Worm (Caenorhabditis elegans): ENCODE results near the gene gkow-1.
"Not testable (repeated sequence)": the region's sequence is repeated elsewhere in the genome, so short reads cannot be mapped to it uniquely, and the experiment has no call there.

gkow-1 gene

ce11 chrIV:10318199-10318598 is 39.7 kb upstream of the gkow-1 start, which contains the start of gene R09E10.2:
Gene R09E10.2, minus strand, starts transcription at chrIV:10318299.
- TF ChIP-seq xnd-1 (tag; optimal IDR thresholded peaks at IDR 0.05) (no peak), F10E7.11 (tag; optimal IDR thresholded peaks at IDR 0.05) (no peak), madf-10 (tag; optimal IDR thresholded peaks at IDR 0.05) (no peak), F52B5.7 (tag; optimal IDR thresholded peaks at IDR 0.05) (no peak), dox-1 (GFP tag; IDR thresholded peaks at IDR 0.05) (no peak), ceh-79 (tag; optimal IDR thresholded peaks at IDR 0.05) (no peak)

- not testable (repeated sequence) for TF ChIP-seq ztf-18 (tag; optimal IDR thresholded peaks at IDR 0.05); let-526 (GFP tag; IDR thresholded peaks at IDR 0.05); somi-1 (GFP tag; optimal IDR thresholded peaks at IDR 0.05)
Observed at ce11 chrIV:10322650-10323049, 35.3 kb upstream of the gkow-1 start, which contains the start of gene R09E10.1. Gene R09E10.1, minus strand, starts transcription at chrIV:10322750.

DNA sequence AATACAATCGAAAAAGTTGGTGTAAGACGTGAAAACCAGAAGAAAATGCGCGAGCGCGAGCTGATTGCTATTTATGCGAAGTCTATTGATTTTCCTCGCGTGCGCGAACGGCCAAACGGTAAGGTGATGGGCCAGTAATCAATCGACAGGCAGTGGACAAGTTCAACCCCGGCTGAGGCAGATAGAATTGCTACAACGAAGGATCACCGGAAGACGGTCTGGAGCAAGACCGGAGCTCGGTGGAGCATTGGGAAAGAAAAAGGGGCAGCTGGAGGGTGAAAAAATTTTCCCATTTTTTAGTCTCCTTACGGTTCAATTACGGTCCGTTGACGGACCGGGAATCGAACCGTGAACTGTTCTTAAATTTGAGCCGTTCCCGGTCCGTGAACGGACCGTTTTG is 34.6 kb upstream of the gkow-1 start:
- TF ChIP-seq hmg-1.2 (GFP tag; IDR thresholded peaks at IDR 0.05): peak; percentile 46
- peak; percentile 76; the same call in 1 of the 2 replicates for TF ChIP-seq sea-2 (GFP tag; IDR thresholded peaks at IDR 0.05)
- TF ChIP-seq nfyb-1 (GFP tag; IDR thresholded peaks at IDR 0.05): peak; percentile 73; the same call in 1 of the 2 replicates
- 0 out of 2 replicates have a peak, but pooled peaks have one; percentile 28 for TF ChIP-seq bed-1 (GFP tag; IDR thresholded peaks at IDR 0.05)
- TF ChIP-seq B0261.1 (tag; optimal IDR thresholded peaks at IDR 0.05): peak; percentile 9
- TF ChIP-seq ztf-28 (GFP tag; IDR thresholded peaks at IDR 0.05): 0 out of 2 replicates have a peak, but pooled peaks have one; percentile 67
- TF ChIP-seq lin-26 (GFP tag; IDR thresholded peaks at IDR 0.05): peak; percentile 91
- TF ChIP-seq F37B4.10 (GFP tag; IDR thresholded peaks at IDR 0.05): 0 out of 2 replicates have a peak, but pooled peaks have one; percentile 21
- TF ChIP-seq ekl-4 (GFP tag; IDR thresholded peaks at IDR 0.05): peak; percentile 42
- TF ChIP-seq egrh-3 (GFP tag; IDR thresholded peaks at IDR 0.05): peak; percentile 35; the same call in 1 of the 2 replicates
- TF ChIP-seq rpc-1 (optimal IDR thresholded peaks at IDR 0.05); cebp-1 (tag; optimal IDR thresholded peaks at IDR 0.05): not testable (repeated sequence)
- peak; percentile 49 for TF ChIP-seq rpc-1 (tag; optimal IDR thresholded peaks at IDR 0.05)
- 0 out of 2 replicates have a peak, but pooled peaks have one; percentile 66 for TF ChIP-seq cebp-2 (GFP tag; IDR thresholded peaks at IDR 0.05)
- TF ChIP-seq mcd-1 (GFP tag; IDR thresholded peaks at IDR 0.05): peak; percentile 58
- TF ChIP-seq D2030.7 (GFP tag; IDR thresholded peaks at IDR 0.05): peak; percentile 61
- TF ChIP-seq rcor-1 (GFP tag; IDR thresholded peaks at IDR 0.05): peak; percentile 45
- TF ChIP-seq attf-6 (GFP tag; IDR thresholded peaks at IDR 0.05): 0 out of 2 replicates have a peak, but pooled peaks have one; percentile 27
- peak; percentile 77; the same call in 1 of the 2 replicates for TF ChIP-seq aptf-3 (GFP tag; IDR thresholded peaks at IDR 0.05)
- peak; percentile 65 for TF ChIP-seq dox-1 (GFP tag; IDR thresholded peaks at IDR 0.05)
- 0 out of 2 replicates have a peak, but pooled peaks have one; percentile 14 for TF ChIP-seq Y95B8A.8 (GFP tag; IDR thresholded peaks at IDR 0.05)
- TF ChIP-seq cebp-1 (GFP tag; IDR thresholded peaks at IDR 0.05): 0 out of 2 replicates have a peak, but pooled peaks have one; percentile 19
- TF ChIP-seq F33H1.4 (GFP tag; IDR thresholded peaks at IDR 0.05): 0 out of 2 replicates have a peak, but pooled peaks have one; percentile 19
- peak; percentile 64; the same call in 1 of the 2 replicates for TF ChIP-seq egl-44 (GFP tag; IDR thresholded peaks at IDR 0.05)

DNA sequence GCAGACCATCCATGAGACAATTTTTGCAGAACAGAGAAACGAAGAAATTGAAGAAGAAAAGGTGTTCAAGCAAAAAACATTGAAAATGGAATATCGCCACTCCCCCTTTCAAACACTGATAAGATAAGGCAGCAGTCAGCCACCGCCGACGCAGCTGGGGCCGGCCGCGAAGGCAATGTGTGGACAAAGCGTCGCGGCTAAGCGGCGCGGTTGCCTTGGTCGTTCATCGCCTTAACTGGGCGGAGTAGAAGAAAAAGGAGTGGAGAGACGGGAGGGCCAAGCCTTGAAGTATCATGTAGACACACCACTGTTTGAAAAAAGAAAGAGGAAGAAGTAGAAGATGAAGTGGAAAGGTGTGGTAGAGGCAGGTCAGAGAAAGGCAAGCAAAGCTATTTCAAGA is 27.0 kb upstream of the gkow-1 start:
- TF ChIP-seq bed-2 (GFP tag; IDR thresholded peaks at IDR 0.05) (no peak), aptf-2 (GFP tag; conservative IDR thresholded peaks at IDR 0.05) (no peak), F57A8.1 (GFP tag; optimal IDR thresholded peaks at IDR 0.05) (no peak), lin-54 (GFP tag; optimal IDR thresholded peaks at IDR 0.05) (peak; percentile 12), hrde-1 (tag; optimal IDR thresholded peaks at IDR 0.05; ENCODE audit: borderline replicate concordance) (no peak), egrh-3 (GFP tag; IDR thresholded peaks at IDR 0.05) (peak; percentile 64; the same call in 1 of the 2 replicates), B0336.3 (GFP tag; IDR thresholded peaks at IDR 0.05) (peak; percentile 28; the same call in 1 of the 2 replicates), madf-3 (GFP tag; IDR thresholded peaks at IDR 0.05) (no peak), mel-28 (tag; optimal IDR thresholded peaks at IDR 0.05; ENCODE audit: borderline replicate concordance) (no peak), zfh-2 (GFP tag; conservative IDR thresholded peaks at IDR 0.05) (peak; percentile 95), ceh-100 (GFP tag; IDR thresholded peaks at IDR 0.05) (no peak), let-526 (GFP tag; IDR thresholded peaks at IDR 0.05) (0 out of 2 replicates have a peak, but pooled peaks have one; percentile 31), K12H6.12 (tag; optimal IDR thresholded peaks at IDR 0.05) (peak; percentile 5), ztf-22 (GFP tag; optimal IDR thresholded peaks at IDR 0.05) (peak; percentile 15), nhr-80 (tag; optimal IDR thresholded peaks at IDR 0.05) (peak; percentile 75)
